Fruit fly (Drosophila melanogaster): Measurements from ENCODE around the gene tefu.

Gene tefu

dm6 chr3R:15286693-15287041, 44.6 kb upstream of the tefu start:
- TF ChIP-seq CG8301 (tag; optimal IDR thresholded peaks at IDR 0.05), result no peak
- TF ChIP-seq CG12605 (GFP tag; IDR thresholded peaks at IDR 0.05), result no peak
- TF ChIP-seq gl (tag; optimal IDR thresholded peaks at IDR 0.05), result no peak
- TF ChIP-seq CG8159 (tag; optimal IDR thresholded peaks at IDR 0.05), result no peak
- TF ChIP-seq Ets98B (GFP tag; IDR thresholded peaks at IDR 0.05), result no peak
- TF ChIP-seq fd96Ca (GFP tag; IDR thresholded peaks at IDR 0.05), result no peak
- TF ChIP-seq CG4496 (GFP tag; IDR thresholded peaks at IDR 0.05), result no peak
- no peak for TF ChIP-seq EcR (GFP tag; optimal IDR thresholded peaks at IDR 0.05)
- TF ChIP-seq CG34367 (tag; optimal IDR thresholded peaks at IDR 0.05), result no peak
- no peak for TF ChIP-seq CG13204 (GFP tag; optimal IDR thresholded peaks at IDR 0.05)
- TF ChIP-seq rn (GFP tag; IDR thresholded peaks at IDR 0.05), result no peak
- no peak for TF ChIP-seq Pif1B (GFP tag; optimal IDR thresholded peaks at IDR 0.05)
- TF ChIP-seq D1 (tag; optimal IDR thresholded peaks at IDR 0.05), result no peak
- no peak for TF ChIP-seq CG15710 (tag; optimal IDR thresholded peaks at IDR 0.05)
- TF ChIP-seq CG17806 (tag; optimal IDR thresholded peaks at IDR 0.05), result no peak
- TF ChIP-seq CG10348 (GFP tag; IDR thresholded peaks at IDR 0.05), result no peak
- TF ChIP-seq CG32121 (GFP tag; IDR thresholded peaks at IDR 0.05), result no peak

- no peak for TF ChIP-seq Pif1A (GFP tag; optimal IDR thresholded peaks at IDR 0.05)
- peak; percentile 2 for TF ChIP-seq D1 (tag; optimal IDR thresholded peaks at IDR 0.05)
These were observed 44.1 kb upstream of the tefu start for dm6 chr3R:15286024-15286692.

- TF ChIP-seq CG13204 (GFP tag; optimal IDR thresholded peaks at IDR 0.05) (no peak), CG9948 (tag; optimal IDR thresholded peaks at IDR 0.05) (no peak), CG8301 (tag; optimal IDR thresholded peaks at IDR 0.05) (no peak), EcR (GFP tag; optimal IDR thresholded peaks at IDR 0.05) (peak; percentile 60), Pif1A (GFP tag; optimal IDR thresholded peaks at IDR 0.05) (no peak)
These were observed 41.2 kb upstream of the tefu start for dm6 chr3R:15282982-15283809.

- TF ChIP-seq CG15710 (tag; optimal IDR thresholded peaks at IDR 0.05), result no peak
- no peak for TF ChIP-seq Snoo (tag; optimal IDR thresholded peaks at IDR 0.05)
- no peak for TF ChIP-seq fd96Ca (GFP tag; IDR thresholded peaks at IDR 0.05)
- TF ChIP-seq rn (GFP tag; IDR thresholded peaks at IDR 0.05), result no peak
- TF ChIP-seq CG9948 (tag; optimal IDR thresholded peaks at IDR 0.05), result no peak
- TF ChIP-seq CG34367 (tag; optimal IDR thresholded peaks at IDR 0.05), result no peak
- TF ChIP-seq CG12605 (GFP tag; IDR thresholded peaks at IDR 0.05), result no peak
- TF ChIP-seq CG32121 (GFP tag; IDR thresholded peaks at IDR 0.05), result no peak
- TF ChIP-seq CG4496 (GFP tag; IDR thresholded peaks at IDR 0.05), result no peak
- no peak for TF ChIP-seq CG8301 (tag; optimal IDR thresholded peaks at IDR 0.05)
- TF ChIP-seq D1 (tag; optimal IDR thresholded peaks at IDR 0.05), result no peak
These were observed 40.3 kb upstream of the tefu start for dm6 chr3R:15282326-15282725.

- TF ChIP-seq D1 (tag; optimal IDR thresholded peaks at IDR 0.05) (no peak), CG13204 (GFP tag; optimal IDR thresholded peaks at IDR 0.05) (no peak), CG32121 (GFP tag; IDR thresholded peaks at IDR 0.05) (no peak), rn (GFP tag; IDR thresholded peaks at IDR 0.05) (no peak), CG9948 (tag; optimal IDR thresholded peaks at IDR 0.05) (no peak), CG17806 (tag; optimal IDR thresholded peaks at IDR 0.05) (no peak)
These were observed 39.4 kb upstream of the tefu start for dm6 chr3R:15281335-15281963.

dm6 chr3R:15280619-15281334, 38.7 kb upstream of the tefu start:
- TF ChIP-seq CG9948 (tag; optimal IDR thresholded peaks at IDR 0.05), result peak; percentile 42
- peak; percentile 24 for TF ChIP-seq CG17806 (tag; optimal IDR thresholded peaks at IDR 0.05)
- no peak for TF ChIP-seq D1 (tag; optimal IDR thresholded peaks at IDR 0.05)
- TF ChIP-seq CG13204 (GFP tag; optimal IDR thresholded peaks at IDR 0.05), result no peak
- peak; percentile 54 for TF ChIP-seq CG8159 (tag; optimal IDR thresholded peaks at IDR 0.05)
- no peak for TF ChIP-seq CG12605 (GFP tag; IDR thresholded peaks at IDR 0.05)
- no peak for TF ChIP-seq Ets98B (GFP tag; IDR thresholded peaks at IDR 0.05)
- TF ChIP-seq CG8301 (tag; optimal IDR thresholded peaks at IDR 0.05), result peak; percentile 57
- TF ChIP-seq Pif1B (GFP tag; optimal IDR thresholded peaks at IDR 0.05), result peak; percentile 43
- TF ChIP-seq CG10348 (GFP tag; IDR thresholded peaks at IDR 0.05), result no peak
- TF ChIP-seq CG14655 (GFP tag; optimal IDR thresholded peaks at IDR 0.05), result peak; percentile 81
- TF ChIP-seq Pif1A (GFP tag; optimal IDR thresholded peaks at IDR 0.05), result peak; percentile 40
- TF ChIP-seq CG4496 (GFP tag; IDR thresholded peaks at IDR 0.05), result 0 out of 3 replicates have a peak, but pooled peaks have one; percentile 25
- no peak for TF ChIP-seq CG32121 (GFP tag; IDR thresholded peaks at IDR 0.05)
- TF ChIP-seq EcR (GFP tag; optimal IDR thresholded peaks at IDR 0.05), result no peak
- peak; percentile 74 for TF ChIP-seq Snoo (tag; optimal IDR thresholded peaks at IDR 0.05)
- peak; percentile 33 for TF ChIP-seq CG15710 (tag; optimal IDR thresholded peaks at IDR 0.05)

Data from whole organism, pupa.